Worm (Caenorhabditis elegans) whole organism, L2 larva: Measurements from ENCODE around the gene sqt-1.
A peak's percentile ranks its signal among the peaks of the same experiment; 100 is the strongest.

Source experiments
- R02D3.7 ChIP-seq: fragments of 150-350 bp; optimal IDR thresholded peaks from 2 replicates; lab custom pipeline; 2014; ENCODE audit warnings: missing biosample characterization, missing genetic modification characterization
- Y55F3AM.14 ChIP-seq: fragments of 200-800 bp; sonication (Bioruptor generic); optimal IDR thresholded peaks from 2 replicates; lab custom pipeline; 2018; ENCODE audit warnings: mild to moderate bottlenecking, missing genetic modification characterization, missing compliant biosample characterization
- ZK546.5 ChIP-seq: sonication (generic microtip); optimal IDR thresholded peaks from 2 replicates; lab custom pipeline; 2017; ENCODE audit warnings: missing biosample characterization, missing genetic modification characterization
- blmp-1 ChIP-seq: sonication (generic microtip); optimal IDR thresholded peaks from 2 replicates; lab custom pipeline; 2017; ENCODE audit warnings: missing genetic modification characterization, mild to moderate bottlenecking, missing compliant biosample characterization, antibody characterized with exemption, moderate library complexity; ENCODE audit not compliant: insufficient read depth
- ceh-16 ChIP-seq: fragments of 150-350 bp; optimal IDR thresholded peaks from 2 replicates; lab custom pipeline; 2014; ENCODE audit warnings: missing biosample characterization, missing genetic modification characterization
- ceh-82 ChIP-seq: fragments of 150-350 bp; optimal IDR thresholded peaks from 2 replicates; lab custom pipeline; 2014; ENCODE audit warnings: missing biosample characterization, missing genetic modification characterization
- crh-2 ChIP-seq: sonication (generic microtip); optimal IDR thresholded peaks from 2 replicates; lab custom pipeline; 2017; ENCODE audit warnings: missing biosample characterization, missing genetic modification characterization
- egl-27 ChIP-seq: sonication (generic microtip); optimal IDR thresholded peaks from 3 replicates; lab custom pipeline; 2017; ENCODE audit warnings: missing biosample characterization, missing genetic modification reagents, missing genetic modification characterization
- fos-1 ChIP-seq: fragments of 150-350 bp; optimal IDR thresholded peaks from 2 replicates; lab custom pipeline; 2014; ENCODE audit warnings: missing biosample characterization, missing genetic modification characterization
- gmeb-1 ChIP-seq: fragments of 150-350 bp; optimal IDR thresholded peaks from 2 replicates; lab custom pipeline; 2014; ENCODE audit warnings: missing biosample characterization, missing genetic modification characterization
- lin-39 ChIP-seq: fragments of 150-350 bp; optimal IDR thresholded peaks from 2 replicates; lab custom pipeline; 2014; ENCODE audit warnings: missing biosample characterization, missing genetic modification reagents, missing genetic modification characterization
- lsy-2 ChIP-seq, 2 experiments: fragments of 150-350 bp in 1 of 2; sonication (generic microtip) in 1 of 2; optimal IDR thresholded peaks; 2 replicates each; lab custom pipeline; 2014 to 2017; ENCODE audit warnings: missing biosample characterization in 2 of 2, missing genetic modification characterization in 2 of 2
- mbf-1 ChIP-seq: sonication (generic microtip); optimal IDR thresholded peaks from 2 replicates; lab custom pipeline; 2017; ENCODE audit warnings: missing biosample characterization, missing genetic modification characterization
- mdl-1 ChIP-seq, 2 experiments: fragments of 150-350 bp in 1 of 2; sonication (generic microtip) in 1 of 2; optimal IDR thresholded peaks; 2 replicates each; lab custom pipeline; 2017; ENCODE audit warnings: missing biosample characterization in 2 of 2, missing genetic modification characterization in 2 of 2
- nhr-10 ChIP-seq: sonication (generic microtip); optimal IDR thresholded peaks from 2 replicates; lab custom pipeline; 2017; ENCODE audit warnings: missing biosample characterization, missing genetic modification characterization
- nhr-12 ChIP-seq: fragments of 150-350 bp; optimal IDR thresholded peaks from 2 replicates; lab custom pipeline; 2014; ENCODE audit warnings: missing biosample characterization, missing genetic modification characterization
- nhr-129 ChIP-seq: fragments of 150-350 bp; optimal IDR thresholded peaks from 2 replicates; lab custom pipeline; 2014; ENCODE audit warnings: missing biosample characterization, missing genetic modification characterization
- nhr-21 ChIP-seq: fragments of 150-350 bp; optimal IDR thresholded peaks from 2 replicates; lab custom pipeline; 2014; ENCODE audit warnings: missing biosample characterization, missing genetic modification characterization
- nhr-25 ChIP-seq: fragments of 150-350 bp; sonication (generic microtip); optimal IDR thresholded peaks from 3 replicates; lab custom pipeline; 2014; ENCODE audit warnings: missing biosample characterization, missing genetic modification characterization
- nhr-77 ChIP-seq: fragments of 150-350 bp; optimal IDR thresholded peaks from 2 replicates; lab custom pipeline; 2014; ENCODE audit warnings: missing biosample characterization, missing genetic modification characterization
- sem-4 ChIP-seq: fragments of 150-350 bp; optimal IDR thresholded peaks from 2 replicates; lab custom pipeline; 2014; ENCODE audit warnings: missing biosample characterization, missing genetic modification reagents, missing genetic modification characterization
- skn-1 ChIP-seq: sonication (generic microtip); optimal IDR thresholded peaks from 2 replicates; lab custom pipeline; 2017; ENCODE audit warnings: missing biosample characterization, missing genetic modification characterization
- sma-3 ChIP-seq: sonication (generic microtip); optimal IDR thresholded peaks from 2 replicates; lab custom pipeline; 2016; ENCODE audit warnings: missing genetic modification reagents, missing genetic modification characterization, missing compliant biosample characterization
- sma-9 ChIP-seq, 2 experiments: fragments of 150-350 bp in 1 of 2; sonication (generic microtip) in 1 of 2; optimal IDR thresholded peaks; 2 replicates each; lab custom pipeline; 2014 to 2016; ENCODE audit warnings: missing genetic modification characterization in 2 of 2, mild to moderate bottlenecking in 1 of 2, missing biosample characterization in 1 of 2, missing compliant biosample characterization in 1 of 2, missing genetic modification reagents in 1 of 2, moderate library complexity in 1 of 2
- unc-55 ChIP-seq: fragments of 150-350 bp; sonication (generic microtip); optimal IDR thresholded peaks from 3 replicates; lab custom pipeline; 2014; ENCODE audit warnings: missing biosample characterization, missing genetic modification reagents, missing genetic modification characterization
- zag-1 ChIP-seq: fragments of 150-350 bp; optimal IDR thresholded peaks from 2 replicates; lab custom pipeline; 2014; ENCODE audit warnings: missing biosample characterization, missing genetic modification characterization
- ztf-1 ChIP-seq: fragments of 200-800 bp; sonication (Bioruptor generic); conservative IDR thresholded peaks from 2 replicates; pipeline ENCODE4 v1.3.6; 2022; ENCODE audit warnings: missing genetic modification characterization, missing compliant biosample characterization

Gene sqt-1

DNA sequence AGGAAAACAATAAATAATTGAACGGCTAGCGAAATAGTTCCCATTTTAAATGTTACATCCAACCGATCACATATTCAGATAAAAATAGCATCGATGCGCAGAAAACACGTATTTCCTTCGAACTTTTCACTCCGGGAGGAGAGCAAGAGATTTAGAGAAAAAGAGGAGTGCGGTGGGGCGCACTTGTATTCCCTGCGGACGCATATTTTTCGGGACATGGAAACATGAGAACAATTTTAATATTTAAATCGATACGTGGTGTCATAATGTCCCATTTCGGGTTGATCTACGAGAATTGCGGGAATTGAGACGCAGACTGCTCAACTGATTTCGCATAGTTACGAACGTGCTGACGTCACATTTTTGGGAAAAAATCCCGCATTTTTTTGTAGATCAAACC, 44.2 kb downstream of the sqt-1 start, which contains the start of gene C47G2.4 (continued):
- TF ChIP-seq lin-39 (tag; lab: Kevin White, UChicago) (no peak), nhr-12 (tag; lab: Kevin White, UChicago) (no peak), ceh-82 (tag; lab: Kevin White, UChicago) (no peak), ztf-1 (no peak), Y55F3AM.14 (no peak), zag-1 (tag; lab: Kevin White, UChicago) (peak; percentile 3), nhr-21 (tag; lab: Kevin White, UChicago) (peak; percentile 42), ZK546.5 (tag; lab: Kevin White, UChicago) (no peak)

DNA sequence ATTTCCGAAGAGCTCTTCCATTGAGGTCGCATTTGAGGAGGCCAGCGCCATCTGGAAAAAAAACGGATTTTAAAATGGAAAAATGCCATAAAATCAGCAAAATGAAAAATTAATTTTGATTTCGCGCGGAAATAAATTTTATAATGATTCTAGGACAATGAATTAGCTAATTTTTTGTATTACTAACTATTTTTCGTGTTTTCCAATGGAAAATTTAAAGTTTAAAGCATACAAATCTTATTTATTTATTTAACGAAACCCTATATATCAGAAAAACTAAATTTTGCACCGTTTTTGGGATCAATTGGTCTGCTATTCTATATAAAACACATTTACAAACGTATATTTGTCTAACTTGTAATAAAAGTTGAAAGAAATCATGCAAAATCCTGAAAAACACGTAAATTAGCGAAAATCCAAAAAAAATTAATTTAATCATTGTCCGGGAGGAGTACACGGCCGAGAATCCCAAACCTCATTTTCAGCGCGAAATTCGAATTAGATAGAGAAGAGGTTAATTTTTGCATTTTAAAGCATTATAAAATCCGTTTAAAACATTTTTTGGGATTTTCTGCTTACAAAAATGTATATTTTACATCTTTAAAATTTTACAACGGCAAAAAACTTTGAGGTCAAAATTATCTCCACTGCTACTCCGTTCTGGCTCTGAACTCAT, 47.4 kb downstream of the sqt-1 start, which contains the start of gene C47G2.3:
Gene C47G2.3, minus strand, starts transcription at position 51 of the 676 bp plus-strand sequence.
- no peak for TF ChIP-seq sem-4 (tag; lab: Kevin White, UChicago)
- TF ChIP-seq nhr-25 (tag; lab: Kevin White, UChicago) = peak; percentile 62
- TF ChIP-seq skn-1 = no peak
- TF ChIP-seq sma-9 (GFP tag; optimal IDR thresholded peaks at IDR 0.05; lab: Kevin White, UChicago) = peak; percentile 63
- TF ChIP-seq sma-9 (tag; optimal IDR thresholded peaks at IDR 0.05; lab: Kevin White, UChicago) = no peak
- TF ChIP-seq blmp-1 (tag; lab: Kevin White, UChicago) = no peak
- TF ChIP-seq ZK546.5 (tag; lab: Kevin White, UChicago) = no peak
- TF ChIP-seq ceh-82 (tag; lab: Kevin White, UChicago) = no peak
- TF ChIP-seq nhr-129 (tag; lab: Kevin White, UChicago) = no peak
- TF ChIP-seq fos-1 (tag; lab: Kevin White, UChicago) = peak; percentile 35
- peak; percentile 78 for TF ChIP-seq gmeb-1 (tag; lab: Kevin White, UChicago)
- TF ChIP-seq mbf-1 (tag; lab: Kevin White, UChicago) = no peak
- TF ChIP-seq unc-55 = peak; percentile 9
- TF ChIP-seq nhr-77 (tag; lab: Kevin White, UChicago) = no peak
- TF ChIP-seq nhr-21 (tag; lab: Kevin White, UChicago) = peak; percentile 51
- peak in 1 of 2 experiments; percentile 73 for TF ChIP-seq lsy-2 (tag; optimal IDR thresholded peaks at IDR 0.05; lab: Kevin White, UChicago)
- TF ChIP-seq sma-3 = peak; percentile 64
- TF ChIP-seq R02D3.7 (tag; lab: Kevin White, UChicago) = no peak
- no peak for TF ChIP-seq egl-27 (tag; lab: Kevin White, UChicago)
- TF ChIP-seq ceh-16 (tag; lab: Kevin White, UChicago) = no peak
- no peak for TF ChIP-seq nhr-10 (tag; lab: Kevin White, UChicago)
- TF ChIP-seq crh-2 (tag; lab: Kevin White, UChicago) = peak; percentile 38

DNA sequence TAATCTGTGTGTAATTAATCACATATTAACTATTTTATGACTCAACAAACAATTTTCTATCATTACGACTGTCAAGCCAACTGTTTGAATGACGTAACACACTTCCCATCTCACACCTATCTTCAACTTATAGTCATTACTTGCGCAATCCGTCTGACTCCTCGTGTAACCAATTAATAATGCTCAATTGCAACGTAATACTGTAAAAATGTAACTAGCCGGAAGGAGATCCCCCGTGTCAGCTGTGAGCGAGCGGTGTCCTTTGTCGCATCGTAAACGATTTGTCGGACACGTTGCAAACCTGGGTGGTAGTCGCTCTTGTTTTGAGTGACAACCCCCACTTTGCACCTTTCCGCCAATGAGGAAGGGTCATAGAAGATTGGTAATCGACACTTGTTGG, 49.5 kb downstream of the sqt-1 start:
- no peak for TF ChIP-seq crh-2 (tag; lab: Kevin White, UChicago)
- no peak for TF ChIP-seq mdl-1 (tag; optimal IDR thresholded peaks at IDR 0.05; lab: Kevin White, UChicago)
- no peak for TF ChIP-seq skn-1
